Worm (Caenorhabditis elegans) whole organism, L4 larva: Measurements from ENCODE around the gene jnk-1.

ENCODE experiments used
- F44E2.7 ChIP-seq: fragments of 200-800 bp; sonication (Bioruptor generic); IDR thresholded peaks from 2 replicates; pipeline ENCODE4 v2.1.2; 2022; ENCODE audit warnings: missing genetic modification characterization, missing compliant biosample characterization
- aly-2 ChIP-seq: sonication (generic microtip); optimal IDR thresholded peaks from 2 replicates; lab custom pipeline; 2018; ENCODE audit warnings: missing biosample characterization, missing genetic modification characterization
- egl-27 ChIP-seq: sonication (generic microtip); optimal IDR thresholded peaks from 3 replicates; lab custom pipeline; 2017; ENCODE audit warnings: missing biosample characterization, missing genetic modification reagents, missing genetic modification characterization
- mdl-1 ChIP-seq, 2 experiments: fragments of 150-350 bp in 1 of 2; sonication (generic microtip) in 1 of 2; optimal IDR thresholded peaks; 2 replicates each; lab custom pipeline; 2014 to 2017; ENCODE audit warnings: missing biosample characterization in 2 of 2, missing genetic modification characterization in 2 of 2
- nhr-11 ChIP-seq: fragments of 150-350 bp; optimal IDR thresholded peaks from 2 replicates; lab custom pipeline; 2014; ENCODE audit warnings: missing biosample characterization, missing genetic modification characterization
- snpc-4 ChIP-seq: fragments of 150-350 bp; optimal IDR thresholded peaks from 2 replicates; lab custom pipeline; 2014; ENCODE audit warnings: missing biosample characterization, missing genetic modification characterization

DNA sequence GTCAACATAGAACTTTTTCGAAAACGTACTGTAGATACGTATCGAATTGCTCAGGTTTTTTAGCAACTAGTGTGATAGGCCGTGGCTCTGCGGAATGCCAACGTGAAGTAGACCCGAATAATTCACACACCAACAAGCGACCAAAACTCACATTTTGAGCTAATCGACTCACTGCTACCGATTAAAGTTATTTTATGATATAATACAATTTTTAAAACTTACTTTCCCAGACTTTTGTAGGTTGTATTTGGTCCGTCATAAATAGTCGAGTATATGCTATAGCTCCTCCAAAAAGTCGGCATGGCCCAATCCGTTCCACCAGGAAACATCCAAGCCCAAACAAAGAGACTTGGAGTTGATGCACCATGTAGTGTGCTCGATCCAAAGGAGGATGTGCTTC is 53.4 kb downstream of the jnk-1 start, which contains the start of gene C25A8.1:
- TF ChIP-seq snpc-4 (tag; lab: Kevin White, UChicago): no peak
- no peak for TF ChIP-seq aly-2
- no peak for TF ChIP-seq F44E2.7 (GFP tag; lab: Robert Waterston, UW)
- no peak for TF ChIP-seq egl-27
- no peak for TF ChIP-seq nhr-11 (tag; lab: Kevin White, UChicago)
- no peak for TF ChIP-seq mdl-1 (tag; optimal IDR thresholded peaks at IDR 0.05; lab: Kevin White, UChicago)
